Worm (Caenorhabditis elegans) whole organism, young adult: ENCODE results near the gene nlp-82.

Experiments
- ama-1 ChIP-seq, 3 experiments: fragments of 150-350 bp in 1 of 3; sonication (generic microtip) in 2 of 3; optimal IDR thresholded peaks; 2 replicates each; lab custom pipeline; 2014 to 2018; ENCODE audit warnings: missing biosample characterization in 2 of 3, missing genetic modification characterization in 2 of 3, missing genetic modification reagents in 2 of 3
- ceh-79 ChIP-seq: sonication (generic microtip); optimal IDR thresholded peaks from 2 replicates; lab custom pipeline; 2017; ENCODE audit warnings: mild to moderate bottlenecking, missing genetic modification characterization, missing compliant biosample characterization
- hlh-12 ChIP-seq: sonication (generic microtip); optimal IDR thresholded peaks from 2 replicates; lab custom pipeline; 2016; ENCODE audit warnings: missing genetic modification characterization, missing compliant biosample characterization
- nhr-179 ChIP-seq: sonication (generic microtip); optimal IDR thresholded peaks from 2 replicates; lab custom pipeline; 2016; ENCODE audit warnings: mild to moderate bottlenecking, missing genetic modification characterization, missing compliant biosample characterization
- nhr-90 ChIP-seq: sonication (generic microtip); optimal IDR thresholded peaks from 2 replicates; lab custom pipeline; 2016; ENCODE audit warnings: missing genotype, mild to moderate bottlenecking, missing genetic modification characterization, missing compliant biosample characterization
- rcor-1 ChIP-seq: fragments of 200-800 bp; sonication (Bioruptor generic); IDR thresholded peaks from 2 replicates; pipeline ENCODE4 v1.3.6; 2022; ENCODE audit warnings: missing genetic modification reagents, missing genetic modification characterization, missing compliant biosample characterization
- snpc-4 ChIP-seq, 5 experiments: fragments of 150-350 bp in 1 of 5; sonication (generic microtip) in 4 of 5; optimal IDR thresholded peaks; 2 replicates each; lab custom pipeline; 2014 to 2018; ENCODE audit warnings: missing genetic modification characterization in 5 of 5, missing biosample characterization in 3 of 5, antibody characterized with exemption in 2 of 5, mild to moderate bottlenecking in 2 of 5, missing compliant biosample characterization in 2 of 5, missing genotype in 2 of 5, moderate library complexity in 2 of 5, missing genetic modification reagents in 1 of 5
- unc-130 ChIP-seq: sonication (generic microtip); optimal IDR thresholded peaks from 2 replicates; lab custom pipeline; 2016; ENCODE audit warnings: missing genetic modification reagents, missing genetic modification characterization, missing compliant biosample characterization
- unc-62 ChIP-seq: fragments of 150-350 bp; optimal IDR thresholded peaks from 2 replicates; lab custom pipeline; 2014; ENCODE audit warnings: missing biosample characterization, missing genetic modification reagents, missing genetic modification characterization
- ztf-25 ChIP-seq: fragments of 200-800 bp; sonication (Bioruptor generic); IDR thresholded peaks from 2 replicates; pipeline ENCODE4 v1.3.6; 2022; ENCODE audit warnings: missing genetic modification reagents, missing genetic modification characterization, missing compliant biosample characterization
- ztf-3 ChIP-seq: fragments of 200-800 bp; sonication (Bioruptor generic); optimal IDR thresholded peaks from 2 replicates; lab custom pipeline; 2018; ENCODE audit warnings: mild to moderate bottlenecking, missing genetic modification characterization, missing compliant biosample characterization

DNA sequence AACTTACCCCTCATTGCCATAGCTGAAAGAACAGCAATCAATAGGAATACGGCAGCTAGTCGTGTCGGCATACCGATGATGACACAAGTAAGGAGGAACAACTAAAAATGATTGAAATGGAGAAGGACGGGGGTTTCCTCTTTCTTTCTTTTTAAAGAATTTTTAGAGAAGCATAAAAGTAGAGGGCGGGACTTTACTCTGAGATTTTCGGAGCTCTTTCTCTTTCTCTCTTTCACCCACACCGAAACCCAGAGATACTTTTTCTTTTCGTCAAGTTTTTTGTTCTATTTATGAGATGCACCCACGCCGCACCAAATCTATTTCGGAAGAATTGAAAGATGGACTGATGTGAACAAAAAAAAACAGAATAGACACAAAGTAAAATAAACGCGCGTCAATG lies 7.4 kb downstream of the nlp-82 start, which contains the start of gene T26C5.5:
- TF ChIP-seq unc-130 (GFP tag; lab: Kevin White, UChicago) (no peak), rcor-1 (no peak), snpc-4 (GFP tag; optimal IDR thresholded peaks at IDR 0.05; lab: Kevin White, UChicago) (no peak), snpc-4 (tag; optimal IDR thresholded peaks at IDR 0.05; lab: Kevin White, UChicago) (no peak), nhr-90 (no peak), ama-1 (optimal IDR thresholded peaks at IDR 0.05; lab: Kevin White, UChicago) (no peak), ama-1 (GFP tag; optimal IDR thresholded peaks at IDR 0.05; lab: Kevin White, UChicago) (no peak), hlh-12 (tag; lab: Kevin White, UChicago) (no peak), ztf-3 (GFP tag; lab: Kevin White, UChicago) (no peak), ztf-25 (no peak), unc-62 (no peak), ceh-79 (tag; lab: Kevin White, UChicago) (no peak), nhr-179 (tag; lab: Kevin White, UChicago) (no peak)
